Fruit fly (Drosophila melanogaster) whole organism, pupa: Measurements from ENCODE around the gene CG17163.

Source experiments
- CG12605 ChIP-seq: fragments of 200-800 bp; sonication (Bioruptor generic); IDR thresholded peaks from 2 replicates; pipeline ENCODE4 v1.3.6; 2022; ENCODE audit warnings: missing biosample characterization, missing genetic modification characterization
- CG13204 ChIP-seq: fragments of 200-800 bp; sonication (Bioruptor generic); optimal IDR thresholded peaks from 2 replicates; lab custom pipeline; 2018; ENCODE audit warnings: missing biosample characterization, mild to moderate bottlenecking, missing genetic modification characterization, moderate library complexity
- CG15710 ChIP-seq: fragments of 200-800 bp; sonication (Bioruptor generic); optimal IDR thresholded peaks from 2 replicates; lab custom pipeline; 2018; ENCODE audit warnings: missing biosample characterization, mild to moderate bottlenecking, missing genetic modification characterization, moderate library complexity
- CG32121 ChIP-seq: fragments of 200-800 bp; sonication (Bioruptor generic); IDR thresholded peaks from 2 replicates; pipeline ENCODE4 v1.3.6; 2022; ENCODE audit warnings: missing biosample characterization, missing genetic modification characterization
- CG34367 ChIP-seq: fragments of 200-800 bp; sonication (Bioruptor generic); optimal IDR thresholded peaks from 2 replicates; lab custom pipeline; 2018; ENCODE audit warnings: missing biosample characterization, mild to moderate bottlenecking, missing genetic modification characterization
- CG4496 ChIP-seq: fragments of 200-800 bp; sonication (Bioruptor generic); IDR thresholded peaks from 3 replicates; pipeline ENCODE4 v1.3.6; 2022; ENCODE audit warnings: missing biosample characterization, missing genetic modification characterization
- CG8159 ChIP-seq: fragments of 200-800 bp; sonication (Bioruptor generic); optimal IDR thresholded peaks from 3 replicates; lab custom pipeline; 2018; ENCODE audit warnings: missing biosample characterization, mild to moderate bottlenecking, missing genetic modification characterization, moderate library complexity
- CG8301 ChIP-seq: fragments of 200-800 bp; sonication (Bioruptor generic); optimal IDR thresholded peaks from 2 replicates; lab custom pipeline; 2018; ENCODE audit warnings: missing biosample characterization, mild to moderate bottlenecking, missing genetic modification characterization
- CG9948 ChIP-seq: fragments of 200-800 bp; sonication (Bioruptor generic); optimal IDR thresholded peaks from 2 replicates; lab custom pipeline; 2018; ENCODE audit warnings: missing biosample characterization, mild to moderate bottlenecking, missing genetic modification characterization, moderate library complexity
- D1 ChIP-seq: fragments of 200-800 bp; sonication (Bioruptor generic); optimal IDR thresholded peaks from 2 replicates; lab custom pipeline; 2018; ENCODE audit warnings: missing biosample characterization, mild to moderate bottlenecking, missing genetic modification characterization, moderate library complexity
- Pif1A ChIP-seq: fragments of 200-800 bp; sonication (Bioruptor generic); optimal IDR thresholded peaks from 3 replicates; lab custom pipeline; 2016; ENCODE audit warnings: missing biosample characterization, missing genetic modification characterization
- Pif1B ChIP-seq: fragments of 200-800 bp; sonication (Bioruptor generic); optimal IDR thresholded peaks from 3 replicates; lab custom pipeline; 2016; ENCODE audit warnings: missing biosample characterization, missing genetic modification characterization
- gl ChIP-seq: fragments of 200-800 bp; sonication (Bioruptor generic); optimal IDR thresholded peaks from 2 replicates; lab custom pipeline; 2018; ENCODE audit warnings: missing biosample characterization, mild to moderate bottlenecking, missing genetic modification characterization
- rn ChIP-seq: fragments of 200-800 bp; sonication (Bioruptor generic); IDR thresholded peaks from 2 replicates; pipeline ENCODE4 v1.3.6; 2022; ENCODE audit warnings: missing biosample characterization, missing genetic modification characterization

dm6 chrX:23096818-23097129 lies 14.3 kb upstream of the CG17163 start:
- TF ChIP-seq CG12605 (GFP tag; lab: Robert Waterston, UW) = no peak
- TF ChIP-seq CG9948 = no peak
- no peak for TF ChIP-seq CG8301 (tag; lab: Kevin White, UChicago)
- no peak for TF ChIP-seq D1
- TF ChIP-seq Pif1A = no peak
- TF ChIP-seq Pif1B (GFP tag; lab: Kevin White, UChicago) = no peak
- TF ChIP-seq rn (GFP tag; lab: Robert Waterston, UW) = no peak
- no peak for TF ChIP-seq CG8159 (tag; lab: Kevin White, UChicago)
- peak; percentile 12 for TF ChIP-seq CG15710
- TF ChIP-seq CG32121 (GFP tag; lab: Robert Waterston, UW) = no peak
- TF ChIP-seq CG34367 (tag; lab: Kevin White, UChicago) = no peak
- no peak for TF ChIP-seq CG4496 (GFP tag; lab: Robert Waterston, UW)
- TF ChIP-seq gl (tag; lab: Kevin White, UChicago) = no peak
- no peak for TF ChIP-seq CG13204 (GFP tag; lab: Kevin White, UChicago)
